Fruit fly (Drosophila melanogaster) whole organism, embryonic: Measurements from ENCODE around the gene Polr2I.

Experiments used
- Adf1 ChIP-seq: fragments of 200-800 bp; sonication (Bioruptor generic); IDR thresholded peaks from 2 replicates; pipeline ENCODE4 v1.3.6; 2022; ENCODE audit warnings: missing biosample characterization, missing genetic modification characterization
- B-H2 ChIP-seq: fragments of 200-800 bp; sonication (Bioruptor generic); optimal IDR thresholded peaks from 2 replicates; lab custom pipeline; 2018; ENCODE audit warnings: missing biosample characterization, mild to moderate bottlenecking, missing genetic modification characterization
- CG10462 ChIP-seq: fragments of 200-800 bp; sonication (Bioruptor generic); optimal IDR thresholded peaks from 2 replicates; lab custom pipeline; 2016; ENCODE audit warnings: missing biosample characterization, missing genetic modification characterization
- CG12219 ChIP-seq: fragments of 200-800 bp; sonication (Bioruptor generic); optimal IDR thresholded peaks from 3 replicates; lab custom pipeline; 2018; ENCODE audit warnings: missing biosample characterization, mild to moderate bottlenecking, missing genetic modification characterization
- CG12391 ChIP-seq: fragments of 200-800 bp; sonication (Bioruptor generic); optimal IDR thresholded peaks from 3 replicates; lab custom pipeline; 2018; ENCODE audit warnings: missing biosample characterization, mild to moderate bottlenecking, missing genetic modification characterization, moderate library complexity
- CG12744 ChIP-seq: fragments of 200-800 bp; sonication (Bioruptor generic); optimal IDR thresholded peaks from 2 replicates; lab custom pipeline; 2016; ENCODE audit warnings: missing biosample characterization, missing genetic modification characterization
- CG13296 ChIP-seq: fragments of 200-800 bp; sonication (Bioruptor generic); optimal IDR thresholded peaks from 3 replicates; lab custom pipeline; 2018; ENCODE audit warnings: missing biosample characterization, mild to moderate bottlenecking, missing genetic modification characterization
- CG13775 ChIP-seq: fragments of 200-800 bp; sonication (Bioruptor generic); optimal IDR thresholded peaks from 3 replicates; lab custom pipeline; 2017; ENCODE audit warnings: missing biosample characterization, mild to moderate bottlenecking, missing genetic modification characterization
- CG16779 ChIP-seq: fragments of 200-800 bp; sonication (Bioruptor generic); IDR thresholded peaks from 2 replicates; pipeline ENCODE4 v1.3.6; 2022; ENCODE audit warnings: missing biosample characterization, missing genetic modification characterization
- CG17912 ChIP-seq: fragments of 200-800 bp; sonication (Bioruptor generic); optimal IDR thresholded peaks from 2 replicates; lab custom pipeline; 2018; ENCODE audit warnings: missing biosample characterization, mild to moderate bottlenecking, missing genetic modification characterization
- CG18619 ChIP-seq: fragments of 200-800 bp; sonication (Bioruptor generic); optimal IDR thresholded peaks from 3 replicates; lab custom pipeline; 2017; ENCODE audit warnings: missing biosample characterization, mild to moderate bottlenecking, missing genetic modification characterization
- CG30403 ChIP-seq: fragments of 200-800 bp; sonication (Bioruptor generic); optimal IDR thresholded peaks from 3 replicates; lab custom pipeline; 2016; ENCODE audit warnings: missing biosample characterization, missing genetic modification characterization
- CG33557 ChIP-seq: fragments of 200-800 bp; sonication (Bioruptor generic); optimal IDR thresholded peaks from 2 replicates; lab custom pipeline; 2019; ENCODE audit warnings: missing biosample characterization, mild to moderate bottlenecking, missing genetic modification characterization, moderate library complexity
- CG4404 ChIP-seq: fragments of 200-800 bp; sonication (Bioruptor generic); IDR thresholded peaks from 2 replicates; pipeline ENCODE4 v1.3.6; 2022; ENCODE audit warnings: missing biosample characterization, missing genetic modification characterization
- CG6272 ChIP-seq: fragments of 200-800 bp; sonication (Bioruptor generic); IDR thresholded peaks from 2 replicates; pipeline ENCODE4 v1.3.6; 2022; ENCODE audit warnings: missing biosample characterization, missing genetic modification characterization
- CG6689 ChIP-seq: fragments of 200-800 bp; sonication (Bioruptor generic); IDR thresholded peaks from 2 replicates; pipeline ENCODE4 v1.3.6; 2022; ENCODE audit warnings: missing biosample characterization, missing genetic modification characterization
- CG9876 ChIP-seq: fragments of 200-800 bp; sonication (Bioruptor generic); optimal IDR thresholded peaks from 2 replicates; lab custom pipeline; 2016; ENCODE audit warnings: missing biosample characterization, missing genetic modification characterization
- Camta ChIP-seq: fragments of 200-800 bp; sonication (Bioruptor generic); optimal IDR thresholded peaks from 2 replicates; lab custom pipeline; 2016; ENCODE audit warnings: missing biosample characterization, missing genetic modification characterization
- HHEX ChIP-seq: fragments of 200-800 bp; sonication (Bioruptor generic); optimal IDR thresholded peaks from 3 replicates; lab custom pipeline; 2017; ENCODE audit warnings: missing biosample characterization, mild to moderate bottlenecking, missing genetic modification characterization, missing genetic modification reagents
- Hr51 ChIP-seq, 2 experiments: fragments of 200-800 bp; sonication (Bioruptor generic); optimal IDR thresholded peaks; 2 replicates in 1 of 2; 3 replicates in 1 of 2; lab custom pipeline; 2016 to 2018; ENCODE audit warnings: missing biosample characterization in 2 of 2, missing genetic modification characterization in 2 of 2, mild to moderate bottlenecking in 1 of 2, moderate library complexity in 1 of 2
- Med ChIP-seq: fragments of 200-800 bp; sonication (Bioruptor generic); peaks from one replicate; lab custom pipeline; 2016; ENCODE audit warnings: missing biosample characterization, missing genetic modification characterization, mild to moderate bottlenecking, inconsistent platforms, moderate library complexity
- Mes4 ChIP-seq: fragments of 200-800 bp; sonication (Bioruptor generic); optimal IDR thresholded peaks from 2 replicates; lab custom pipeline; 2016; ENCODE audit warnings: missing biosample characterization, missing genetic modification characterization
- NfI ChIP-seq: fragments of 200-800 bp; sonication (Bioruptor generic); optimal IDR thresholded peaks from 3 replicates; lab custom pipeline; 2018; ENCODE audit warnings: missing biosample characterization, mild to moderate bottlenecking, missing genetic modification characterization, moderate library complexity
- Rfx ChIP-seq: fragments of 200-800 bp; sonication (Bioruptor generic); IDR thresholded peaks from 2 replicates; pipeline ENCODE4 v1.3.6; 2022; ENCODE audit warnings: missing biosample characterization, missing genetic modification characterization
- Sry-β ChIP-seq: fragments of 200-800 bp; sonication (Bioruptor generic); optimal IDR thresholded peaks from 2 replicates; lab custom pipeline; 2018; ENCODE audit warnings: missing biosample characterization, mild to moderate bottlenecking, missing genetic modification characterization, moderate library complexity
- Tbp ChIP-seq: fragments of >200 bp; optimal IDR thresholded peaks from 2 replicates; lab custom pipeline; 2018; ENCODE audit warnings: missing biosample characterization, missing genetic modification characterization
- chinmo ChIP-seq: fragments of 200-800 bp; sonication (Bioruptor generic); IDR thresholded peaks from 4 replicates; pipeline ENCODE4 v1.3.6; 2022; ENCODE audit warnings: missing biosample characterization, missing genetic modification characterization; ENCODE audit not compliant: partially characterized antibody
- chn ChIP-seq: fragments of 200-800 bp; sonication (Bioruptor generic); optimal IDR thresholded peaks from 2 replicates; lab custom pipeline; 2016; ENCODE audit warnings: missing biosample characterization, missing genetic modification characterization
- cwo ChIP-seq: fragments of 200-800 bp; sonication (Bioruptor generic); optimal IDR thresholded peaks from 3 replicates; lab custom pipeline; 2017; ENCODE audit warnings: missing biosample characterization, missing genetic modification characterization, mild to moderate bottlenecking, moderate library complexity, missing genetic modification reagents
- gsb ChIP-seq: fragments of 200-800 bp; sonication (Bioruptor generic); IDR thresholded peaks from 2 replicates; pipeline ENCODE4 v1.3.6; 2022; ENCODE audit warnings: missing biosample characterization, missing genetic modification characterization
- hkb ChIP-seq, 2 experiments: fragments of 200-800 bp in 1 of 2; fragments of >200 bp in 1 of 2; sonication (Bioruptor generic) in 1 of 2; IDR thresholded peaks in 1 of 2; optimal IDR thresholded peaks in 1 of 2; 2 replicates each; pipeline versions ENCODE4 v1.3.6 to Lab custom; 2017 to 2022; ENCODE audit warnings: missing biosample characterization in 1 of 2, missing genetic modification characterization in 1 of 2
- ind ChIP-seq: fragments of 200-800 bp; sonication (Bioruptor generic); optimal IDR thresholded peaks from 3 replicates; lab custom pipeline; 2016; ENCODE audit warnings: missing biosample characterization, missing genetic modification characterization
- lab ChIP-seq: fragments of 200-800 bp; sonication (Bioruptor generic); optimal IDR thresholded peaks from 3 replicates; lab custom pipeline; 2017; ENCODE audit warnings: missing biosample characterization, missing genetic modification characterization, mild to moderate bottlenecking, moderate library complexity, missing genetic modification reagents
- nom ChIP-seq: fragments of 200-800 bp; sonication (Bioruptor generic); optimal IDR thresholded peaks from 2 replicates; lab custom pipeline; 2017; ENCODE audit warnings: missing biosample characterization, missing genetic modification characterization, mild to moderate bottlenecking, moderate library complexity, missing genetic modification reagents
- ranshi ChIP-seq: fragments of 200-800 bp; sonication (Bioruptor generic); IDR thresholded peaks from 2 replicates; pipeline ENCODE4 v1.3.6; 2022; ENCODE audit warnings: missing biosample characterization, missing genetic modification characterization
- rib ChIP-seq: fragments of 200-800 bp; sonication (Bioruptor generic); IDR thresholded peaks from 2 replicates; pipeline ENCODE4 v1.3.6; 2022; ENCODE audit warnings: missing biosample characterization, missing genetic modification characterization
- sens ChIP-seq: fragments of 200-800 bp; sonication (Bioruptor generic); peaks from one replicate; lab custom pipeline; 2016; ENCODE audit warnings: missing biosample characterization, missing genetic modification characterization
- slp2 ChIP-seq: fragments of 200-800 bp; sonication (Bioruptor generic); optimal IDR thresholded peaks from 2 replicates; lab custom pipeline; 2016; ENCODE audit warnings: missing biosample characterization, missing genetic modification characterization
- sqz ChIP-seq: fragments of 200-800 bp; sonication (Bioruptor generic); optimal IDR thresholded peaks from 3 replicates; lab custom pipeline; 2018; ENCODE audit warnings: missing biosample characterization, mild to moderate bottlenecking, missing genetic modification characterization
- sr ChIP-seq: fragments of 200-800 bp; sonication (Bioruptor generic); IDR thresholded peaks from 3 replicates; pipeline ENCODE4 v1.3.6; 2022; ENCODE audit warnings: missing biosample characterization, missing genetic modification characterization
- tin ChIP-seq: fragments of 200-800 bp; sonication (Bioruptor generic); optimal IDR thresholded peaks from 3 replicates; lab custom pipeline; 2016; ENCODE audit warnings: missing biosample characterization, missing genetic modification characterization
- ttk ChIP-seq: fragments of 200-800 bp; sonication (Bioruptor generic); IDR thresholded peaks from 2 replicates; pipeline ENCODE4 v2.1.2; 2022; ENCODE audit warnings: missing biosample characterization, missing genetic modification characterization
- tup ChIP-seq: fragments of 200-800 bp; sonication (Bioruptor generic); optimal IDR thresholded peaks from 2 replicates; lab custom pipeline; 2016; ENCODE audit warnings: missing biosample characterization, mild to moderate bottlenecking, missing genetic modification characterization, moderate library complexity
- vvl ChIP-seq: fragments of 200-800 bp; sonication (Bioruptor generic); IDR thresholded peaks from 2 replicates; pipeline ENCODE4 v1.3.6; 2022; ENCODE audit warnings: missing biosample characterization, missing genetic modification characterization
- yki ChIP-seq: fragments of >200 bp; optimal IDR thresholded peaks from 3 replicates; lab custom pipeline; 2018

Polr2I gene

DNA sequence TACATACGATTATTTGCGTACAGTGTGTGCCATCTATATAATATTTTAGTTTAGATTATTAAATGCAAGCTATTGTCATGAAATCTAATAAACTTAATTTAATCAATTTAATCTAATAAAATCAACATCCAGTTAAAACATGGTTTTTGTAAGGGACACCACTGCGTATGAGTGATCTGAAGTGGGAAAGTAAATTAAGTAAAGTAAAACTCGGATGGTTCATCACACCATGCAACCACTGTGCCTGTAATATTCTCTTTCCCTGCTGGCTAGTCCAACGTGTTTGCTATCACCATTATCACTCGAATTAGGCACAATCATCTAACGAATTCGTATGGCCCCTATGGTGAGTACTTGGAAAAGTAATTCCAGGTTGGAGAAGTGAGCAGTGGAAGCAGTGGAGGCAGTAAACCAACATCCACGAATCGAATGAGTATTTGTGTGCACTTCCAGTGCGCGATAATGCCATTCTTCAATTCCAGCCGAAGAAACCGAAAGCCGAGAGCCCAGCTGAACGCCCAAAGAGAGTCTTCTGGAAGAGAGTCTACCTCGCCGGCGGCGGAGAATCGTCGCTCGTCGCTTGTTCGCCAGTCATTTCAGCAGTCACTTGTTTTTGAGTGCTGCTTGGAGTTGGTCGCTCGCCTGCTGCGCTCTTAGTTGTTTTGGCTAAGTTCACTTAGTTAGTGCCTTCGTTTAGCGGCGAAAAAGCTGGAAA lies 20.1 kb upstream of the Polr2I start, which contains the start of gene red (continued):
- TF ChIP-seq B-H2, result peak; percentile 16
- TF ChIP-seq Camta (GFP tag; lab: Kevin White, UChicago), result peak; percentile 36
- TF ChIP-seq Adf1 (GFP tag; lab: Robert Waterston, UW), result peak; percentile 40; the same call in 1 of the 2 replicates
- TF ChIP-seq CG13775 (GFP tag; lab: Kevin White, UChicago), result peak; percentile 62
- TF ChIP-seq CG30403 (GFP tag; lab: Kevin White, UChicago), result peak; percentile 69
- no peak for TF ChIP-seq Mes4 (GFP tag; lab: Kevin White, UChicago)
- peak; percentile 87 for TF ChIP-seq cwo (GFP tag; lab: Kevin White, UChicago)
- peak; percentile 70; the same call in 1 of the 2 replicates for TF ChIP-seq ranshi (GFP tag; lab: Robert Waterston, UW)

DNA sequence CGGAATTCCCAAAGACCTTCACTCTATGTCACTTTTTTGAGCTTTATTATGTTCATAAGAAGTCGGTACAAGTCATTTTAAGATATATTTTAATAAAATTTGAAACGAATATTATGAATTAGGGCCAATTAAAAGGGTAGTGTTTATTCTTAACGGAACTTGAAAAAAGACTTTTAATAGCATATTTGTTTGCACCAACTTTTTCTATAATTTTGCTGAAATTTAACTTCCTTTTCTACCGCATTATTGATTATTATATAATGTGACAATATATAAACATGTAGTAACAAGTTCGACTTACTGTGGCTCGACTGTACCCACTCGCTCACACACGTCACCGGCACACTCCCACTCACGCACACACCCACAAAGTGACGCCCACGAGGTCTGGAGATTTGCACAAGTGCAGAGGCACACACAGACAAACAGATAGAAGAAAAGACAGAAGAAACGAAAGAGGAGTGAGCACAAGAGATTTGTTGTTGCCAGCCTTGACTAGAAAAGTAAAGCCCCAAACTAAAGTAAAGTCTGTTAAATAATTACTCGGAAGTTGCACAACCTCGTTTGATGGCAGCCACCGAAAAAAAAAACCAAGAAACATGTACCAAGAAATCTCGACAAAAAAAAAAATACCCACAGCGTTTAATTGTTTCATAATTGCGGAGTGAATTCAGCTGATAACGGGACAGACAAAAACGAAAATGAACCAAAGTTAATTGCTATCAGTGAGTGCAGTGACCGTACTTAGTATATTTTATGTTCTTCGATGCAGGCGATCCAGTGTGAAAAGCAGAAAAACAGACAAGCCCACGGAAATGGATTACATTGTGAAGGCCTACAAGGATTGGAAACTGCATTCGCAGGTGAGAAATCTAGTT lies 18.7 kb upstream of the Polr2I start:
- TF ChIP-seq tup (no peak), CG6689 (GFP tag; lab: Robert Waterston, UW) (0 out of 2 replicates have a peak, but pooled peaks have one; percentile 18), CG9876 (GFP tag; lab: Kevin White, UChicago) (no peak), chinmo (0 out of 4 replicates have a peak, but pooled peaks have one; percentile 26), Sry-β (GFP tag; lab: Kevin White, UChicago) (no peak), CG17912 (GFP tag; lab: Kevin White, UChicago) (no peak), sens (GFP tag; lab: Kevin White, UChicago) (peak; percentile 70), CG12391 (tag; lab: Kevin White, UChicago) (peak; percentile 23), HHEX (GFP tag; lab: Kevin White, UChicago) (peak; percentile 46), ind (GFP tag; lab: Kevin White, UChicago) (peak; percentile 9), ttk (GFP tag; lab: Robert Waterston, UW) (0 out of 2 replicates have a peak, but pooled peaks have one; percentile 10), CG33557 (GFP tag; lab: Kevin White, UChicago) (no peak), nom (GFP tag; lab: Kevin White, UChicago) (no peak), slp2 (GFP tag; lab: Kevin White, UChicago) (no peak), CG16779 (GFP tag; lab: Robert Waterston, UW) (no peak), CG30403 (GFP tag; lab: Kevin White, UChicago) (peak; percentile 23), CG13296 (GFP tag; lab: Kevin White, UChicago) (peak; percentile 25), yki (lab: Kevin White, UChicago) (no peak), sqz (peak; percentile 48), Tbp (GFP tag; lab: Kevin White, UChicago) (no peak), CG12744 (GFP tag; lab: Kevin White, UChicago) (no peak), rib (no peak), CG12219 (no peak), hkb (optimal IDR thresholded peaks at IDR 0.05; lab: Kevin White, UChicago) (no peak), hkb (GFP tag; IDR thresholded peaks at IDR 0.05; lab: Robert Waterston, UW) (no peak), Med (GFP tag; lab: Kevin White, UChicago) (peak; percentile 69), NfI (no peak), chn (GFP tag; lab: Kevin White, UChicago) (no peak), CG18619 (GFP tag; lab: Kevin White, UChicago) (peak; percentile 11), lab (GFP tag; lab: Kevin White, UChicago) (peak; percentile 48), CG4404 (GFP tag; lab: Robert Waterston, UW) (no peak), tin (GFP tag; lab: Kevin White, UChicago) (peak; percentile 8), Rfx (GFP tag; lab: Robert Waterston, UW) (peak; percentile 29), vvl (GFP tag; lab: Robert Waterston, UW) (0 out of 2 replicates have a peak, but pooled peaks have one; percentile 23), CG6272 (GFP tag; lab: Robert Waterston, UW) (no peak), sr (GFP tag; lab: Robert Waterston, UW) (peak; percentile 98), CG10462 (GFP tag; lab: Kevin White, UChicago) (no peak), Hr51 (GFP tag; optimal IDR thresholded peaks at IDR 0.05; lab: Kevin White, UChicago) (peak in 1 of 2 experiments; percentile 59), gsb (GFP tag; lab: Robert Waterston, UW) (0 out of 2 replicates have a peak, but pooled peaks have one; percentile 18)
